Comparison of ENCODE assay signal across 4 worm cellular contexts in genomic region chrV:450757-451501, ce11.
A peak's percentile ranks its signal among the peaks of the same experiment; 100 is the strongest.
TF ChIP-seq lines count a peak whose summit lies in the region.

Gene nhr-123, plus strand, starts transcription at chrV:451451.

TF ChIP-seq in whole organism, L2 larva, 48 proteins besides CTCF, POLR2A, EP300 and RAD21:
- no peak for TF ChIP-seq snpc-4 (tag; optimal IDR thresholded peaks at IDR 0.05; lab: Kevin White, UChicago)
- TF ChIP-seq nhr-237 (tag; optimal IDR thresholded peaks at IDR 0.05; lab: Kevin White, UChicago) = no peak
- TF ChIP-seq nhr-23 (tag; optimal IDR thresholded peaks at IDR 0.05; lab: Kevin White, UChicago) = no peak
- TF ChIP-seq fos-1 (tag; optimal IDR thresholded peaks at IDR 0.05; lab: Kevin White, UChicago) = peak; percentile 41
TF ChIP-seq in whole organism, L2 larva: peak in this region for 1.

TF ChIP-seq in whole organism, L3 larva, 47 proteins besides CTCF, POLR2A, EP300 and RAD21:
- TF ChIP-seq mdl-1 (tag; optimal IDR thresholded peaks at IDR 0.05; lab: Kevin White, UChicago) = no peak
- TF ChIP-seq nhr-23 (tag; optimal IDR thresholded peaks at IDR 0.05; lab: Kevin White, UChicago) = no peak
- peak; percentile 35 for TF ChIP-seq elt-2 (tag; optimal IDR thresholded peaks at IDR 0.05; lab: Kevin White, UChicago)
- TF ChIP-seq nhr-12 (tag; optimal IDR thresholded peaks at IDR 0.05; lab: Kevin White, UChicago) = no peak
- peak; percentile 27 for TF ChIP-seq pha-4 (tag; optimal IDR thresholded peaks at IDR 0.05; lab: Kevin White, UChicago)
- TF ChIP-seq egl-27 (tag; optimal IDR thresholded peaks at IDR 0.05; lab: Kevin White, UChicago) = no peak
- no peak for TF ChIP-seq fkh-10 (GFP tag; optimal IDR thresholded peaks at IDR 0.05; lab: Kevin White, UChicago)
TF ChIP-seq in whole organism, L3 larva: peak in this region for 2.

TF ChIP-seq in whole organism, L4 larva, 104 proteins besides CTCF, POLR2A, EP300 and RAD21:
- TF ChIP-seq F37D6.2 (tag; optimal IDR thresholded peaks at IDR 0.05; lab: Kevin White, UChicago) (no peak), ces-1 (GFP tag; optimal IDR thresholded peaks at IDR 0.05; lab: Kevin White, UChicago) (no peak), arid-1 (GFP tag; conservative IDR thresholded peaks at IDR 0.05; lab: Robert Waterston, UW) (no peak), sdz-12 (GFP tag; optimal IDR thresholded peaks at IDR 0.05; lab: Kevin White, UChicago) (no peak), jun-1 (tag; optimal IDR thresholded peaks at IDR 0.05; lab: Kevin White, UChicago) (no peak), unc-62 (GFP tag; optimal IDR thresholded peaks at IDR 0.05 in 1 of 2; lab: Kevin White, UChicago) (peak in 1 of 2 experiments; percentile 25), unc-62 (tag; optimal IDR thresholded peaks at IDR 0.05; lab: Kevin White, UChicago) (no peak), lsy-2 (tag; optimal IDR thresholded peaks at IDR 0.05; lab: Kevin White, UChicago) (no peak), lin-1 (GFP tag; IDR thresholded peaks at IDR 0.05; lab: Robert Waterston, UW) (no peak), php-3 (GFP tag; IDR thresholded peaks at IDR 0.05; lab: Robert Waterston, UW) (0 out of 2 replicates have a peak, but pooled peaks have one; percentile 21), daf-16 (GFP tag; optimal IDR thresholded peaks at IDR 0.05; lab: Kevin White, UChicago) (no peak), daf-16 (tag; optimal IDR thresholded peaks at IDR 0.05; lab: Kevin White, UChicago) (peak; percentile 67), nhr-11 (tag; optimal IDR thresholded peaks at IDR 0.05; lab: Kevin White, UChicago) (no peak), nhr-28 (tag; optimal IDR thresholded peaks at IDR 0.05; lab: Kevin White, UChicago) (peak; percentile 46), snpc-1.2 (GFP tag; IDR thresholded peaks at IDR 0.05; lab: Robert Waterston, UW) (no peak), egl-27 (tag; optimal IDR thresholded peaks at IDR 0.05; lab: Kevin White, UChicago) (no peak), dve-1 (tag; optimal IDR thresholded peaks at IDR 0.05; lab: Kevin White, UChicago; ENCODE audit: insufficient read depth) (peak; percentile 5), daf-8 (GFP tag; IDR thresholded peaks at IDR 0.05; lab: Robert Waterston, UW) (no peak), dmd-8 (GFP tag; IDR thresholded peaks at IDR 0.05; lab: Robert Waterston, UW) (no peak), lin-29 (GFP tag; IDR thresholded peaks at IDR 0.05; lab: Robert Waterston, UW) (no peak), ceh-20 (GFP tag; IDR thresholded peaks at IDR 0.05; lab: Robert Waterston, UW) (no peak), ztf-7 (tag; optimal IDR thresholded peaks at IDR 0.05; lab: Kevin White, UChicago) (no peak), set-16 (GFP tag; IDR thresholded peaks at IDR 0.05; lab: Robert Waterston, UW) (no peak), dmd-6 (GFP tag; IDR thresholded peaks at IDR 0.05; lab: Robert Waterston, UW) (no peak), nhr-48 (tag; optimal IDR thresholded peaks at IDR 0.05; lab: Kevin White, UChicago) (no peak)

TF ChIP-seq in whole organism, young adult, 124 proteins besides CTCF, POLR2A, EP300 and RAD21:
- no peak for TF ChIP-seq ztf-28 (GFP tag; IDR thresholded peaks at IDR 0.05; lab: Robert Waterston, UW)
- no peak for TF ChIP-seq akir-1 (GFP tag; optimal IDR thresholded peaks at IDR 0.05; lab: Kevin White, UChicago)
- no peak for TF ChIP-seq tbx-9 (tag; optimal IDR thresholded peaks at IDR 0.05; lab: Kevin White, UChicago; ENCODE audit: borderline replicate concordance)
- no peak for TF ChIP-seq B0019.2 (GFP tag; conservative IDR thresholded peaks at IDR 0.05; lab: Robert Waterston, UW)
- TF ChIP-seq B0261.1 (tag; optimal IDR thresholded peaks at IDR 0.05; lab: Kevin White, UChicago) = no peak
- peak; percentile 15; the same call in 1 of the 2 replicates for TF ChIP-seq hmg-1.2 (GFP tag; IDR thresholded peaks at IDR 0.05; lab: Robert Waterston, UW)
- TF ChIP-seq hrde-1 (tag; optimal IDR thresholded peaks at IDR 0.05; lab: Kevin White, UChicago; ENCODE audit: borderline replicate concordance) = no peak
- no peak for TF ChIP-seq attf-5 (GFP tag; optimal IDR thresholded peaks at IDR 0.05; lab: Kevin White, UChicago)
